Worm (Caenorhabditis elegans) whole organism, young adult: ENCODE data around the gene sru-17.
"Not testable (repeated sequence)": the region's sequence is repeated elsewhere in the genome, so short reads cannot be mapped to it uniquely, and the experiment has no call there.

Experiments
- F10E7.11 ChIP-seq: sonication (generic microtip); optimal IDR thresholded peaks from 2 replicates; lab custom pipeline; 2017; ENCODE audit warnings: mild to moderate bottlenecking, missing genetic modification characterization, moderate library complexity, missing compliant biosample characterization
- ama-1 ChIP-seq, 3 experiments: fragments of 150-350 bp in 1 of 3; sonication (generic microtip) in 2 of 3; optimal IDR thresholded peaks; 2 replicates each; lab custom pipeline; 2014 to 2018; ENCODE audit warnings: missing biosample characterization in 2 of 3, missing genetic modification characterization in 2 of 3, missing genetic modification reagents in 2 of 3
- attf-5 ChIP-seq: fragments of 200-800 bp; sonication (Bioruptor generic); optimal IDR thresholded peaks from 2 replicates; lab custom pipeline; 2018; ENCODE audit warnings: mild to moderate bottlenecking, missing genetic modification characterization, missing compliant biosample characterization
- egl-18 ChIP-seq: fragments of 200-800 bp; sonication (Bioruptor generic); IDR thresholded peaks from 2 replicates; pipeline ENCODE4 v1.3.6; 2022; ENCODE audit warnings: missing genetic modification reagents, missing genetic modification characterization, missing compliant biosample characterization
- hmg-20 ChIP-seq: fragments of 200-800 bp; sonication (Bioruptor generic); IDR thresholded peaks from 2 replicates; pipeline ENCODE4 v1.3.6; 2022; ENCODE audit warnings: missing genetic modification reagents, missing genetic modification characterization, missing compliant biosample characterization
- let-526 ChIP-seq: fragments of 200-800 bp; sonication (Bioruptor generic); IDR thresholded peaks from 2 replicates; pipeline ENCODE4 v1.3.6; 2022; ENCODE audit warnings: missing genetic modification reagents, missing genetic modification characterization, missing compliant biosample characterization
- lir-1 ChIP-seq: fragments of 200-800 bp; sonication (Bioruptor generic); conservative IDR thresholded peaks from 2 replicates; pipeline ENCODE4 v1.3.6; 2022; ENCODE audit warnings: missing genetic modification reagents, missing genetic modification characterization, missing compliant biosample characterization
- madf-8 ChIP-seq: fragments of 200-800 bp; sonication (Bioruptor generic); conservative IDR thresholded peaks from 2 replicates; pipeline ENCODE4 v1.3.6; 2022; ENCODE audit warnings: missing genetic modification reagents, missing genetic modification characterization, missing compliant biosample characterization
- mcd-1 ChIP-seq: fragments of 200-800 bp; sonication (Bioruptor generic); IDR thresholded peaks from 2 replicates; pipeline ENCODE4 v1.3.6; 2022; ENCODE audit warnings: missing genetic modification reagents, missing genetic modification characterization, missing compliant biosample characterization
- nfya-1 ChIP-seq: sonication (generic microtip); optimal IDR thresholded peaks from 2 replicates; lab custom pipeline; 2017; ENCODE audit warnings: antibody characterized with exemption, missing compliant biosample characterization, missing genetic modification characterization, borderline replicate concordance; ENCODE audit not compliant: insufficient read depth
- tbp1 ChIP-seq: fragments of 200-800 bp; sonication (Bioruptor generic); optimal IDR thresholded peaks from 2 replicates; lab custom pipeline; 2018; ENCODE audit warnings: mild to moderate bottlenecking, missing genetic modification characterization, missing compliant biosample characterization
- tbx-9 ChIP-seq: sonication (generic microtip); optimal IDR thresholded peaks from 2 replicates; lab custom pipeline; 2016; ENCODE audit warnings: borderline replicate concordance, missing genetic modification characterization, inconsistent platforms, missing compliant biosample characterization
- unc-130 ChIP-seq: sonication (generic microtip); optimal IDR thresholded peaks from 2 replicates; lab custom pipeline; 2016; ENCODE audit warnings: missing genetic modification reagents, missing genetic modification characterization, missing compliant biosample characterization

DNA sequence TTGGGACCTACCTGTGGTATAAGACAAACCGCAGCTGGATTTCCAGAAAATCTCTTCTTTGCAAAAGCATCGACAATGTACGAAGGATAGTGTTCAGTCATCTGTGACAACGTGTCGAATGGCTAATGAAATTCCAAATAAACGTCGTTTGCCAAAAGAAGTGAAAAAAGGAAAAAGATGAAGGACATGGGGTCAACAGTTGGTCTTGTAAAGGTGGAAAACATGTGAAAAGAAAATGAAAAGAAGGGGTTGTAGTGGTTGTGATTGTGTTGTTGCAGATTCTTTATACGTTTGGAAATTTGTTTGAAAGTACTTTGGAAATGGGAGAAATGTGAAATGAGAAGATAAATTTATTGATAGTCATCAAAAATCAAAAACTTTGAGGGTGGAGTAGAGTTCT, 21.0 kb upstream of the sru-17 start, which contains the start of gene T04A11.4:
- TF ChIP-seq tbx-9 (tag; lab: Kevin White, UChicago); tbp1; nfya-1 (tag; lab: Kevin White, UChicago); egl-18 (GFP tag; lab: Robert Waterston, UW); unc-130; let-526 (GFP tag; lab: Robert Waterston, UW); hmg-20 (GFP tag; lab: Robert Waterston, UW); mcd-1 (GFP tag; lab: Robert Waterston, UW); attf-5 (GFP tag; lab: Kevin White, UChicago); F10E7.11; lir-1 (GFP tag; lab: Robert Waterston, UW); madf-8; ama-1 (optimal IDR thresholded peaks at IDR 0.05; lab: Kevin White, UChicago); ama-1 (GFP tag; optimal IDR thresholded peaks at IDR 0.05; lab: Kevin White, UChicago): not testable (repeated sequence)
